Fruit fly (Drosophila melanogaster): ENCODE data around the gene mib2.

DNA sequence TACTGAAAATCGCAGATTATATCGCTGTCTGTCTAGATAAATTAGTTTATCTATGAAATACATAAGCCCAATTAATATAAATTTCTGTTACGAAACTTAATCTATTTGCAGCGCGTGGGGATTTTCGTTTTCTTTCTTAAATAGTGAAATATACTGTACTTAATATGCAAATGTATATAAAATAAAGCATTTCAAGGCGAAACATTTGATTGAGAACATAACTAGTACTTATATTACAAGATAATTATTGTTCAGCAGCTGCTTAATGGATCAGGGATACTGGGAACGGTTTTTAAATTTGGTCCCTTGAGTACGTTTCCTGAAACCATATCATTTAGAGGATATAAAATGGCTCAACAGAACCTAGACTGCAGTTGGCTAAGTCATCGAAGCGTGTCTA is 42.0 kb upstream of the mib2 start, which contains the start of gene CG46465:
- TF ChIP-seq CG8478 (optimal IDR thresholded peaks at IDR 0.05) (no peak), CTCF (optimal IDR thresholded peaks at IDR 0.05) (no peak)
